Worm (Caenorhabditis elegans) whole organism, midembryonic: Measurements from ENCODE around the gene fbxc-51.

ENCODE experiments used
- T22C8.4 ChIP-seq: fragments of 200-800 bp; sonication (Bioruptor generic); IDR thresholded peaks from 2 replicates; pipeline ENCODE4 v1.3.6; 2022; ENCODE audit warnings: missing genetic modification characterization, missing compliant biosample characterization
- klf-2 ChIP-seq: fragments of 200-800 bp; sonication (Bioruptor generic); conservative IDR thresholded peaks from 2 replicates; pipeline ENCODE4 v1.3.6; 2022; ENCODE audit warnings: missing genetic modification reagents, missing genetic modification characterization, missing compliant biosample characterization

DNA sequence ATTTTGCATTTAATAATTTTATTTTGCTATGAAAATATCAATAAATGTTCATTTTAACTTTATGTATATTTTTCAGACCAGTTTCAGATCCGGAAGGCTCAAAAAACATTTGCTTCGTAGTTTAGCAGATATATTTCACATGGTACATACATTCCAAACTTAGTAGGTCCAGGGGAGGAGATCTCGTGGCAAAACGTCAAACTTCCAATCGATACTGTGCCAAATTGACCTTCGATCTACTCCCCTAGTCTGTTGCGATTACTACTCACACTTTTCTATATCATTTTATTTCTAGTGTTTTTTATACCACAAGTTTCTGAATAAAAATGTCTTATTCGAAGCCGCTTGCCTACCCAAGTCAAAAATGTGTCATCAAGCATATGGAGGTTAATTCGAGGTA lies 43.1 kb downstream of the fbxc-51 start, which contains the start of gene fbxc-31:
- TF ChIP-seq klf-2 (GFP tag; lab: Robert Waterston, UW): no peak
- TF ChIP-seq T22C8.4 (GFP tag; lab: Robert Waterston, UW): no peak
